Worm (Caenorhabditis elegans) whole organism, early embryonic: ENCODE measurements around the gene R09E10.6.

Experiments used
- ama-1 ChIP-seq: fragments of 150-350 bp; optimal IDR thresholded peaks from 2 replicates; lab custom pipeline; 2014
- sea-1 ChIP-seq: fragments of 200-800 bp; sonication (Bioruptor generic); conservative IDR thresholded peaks from 2 replicates; pipeline ENCODE4 v1.3.6; 2022; ENCODE audit warnings: missing genetic modification characterization, missing compliant biosample characterization

DNA sequence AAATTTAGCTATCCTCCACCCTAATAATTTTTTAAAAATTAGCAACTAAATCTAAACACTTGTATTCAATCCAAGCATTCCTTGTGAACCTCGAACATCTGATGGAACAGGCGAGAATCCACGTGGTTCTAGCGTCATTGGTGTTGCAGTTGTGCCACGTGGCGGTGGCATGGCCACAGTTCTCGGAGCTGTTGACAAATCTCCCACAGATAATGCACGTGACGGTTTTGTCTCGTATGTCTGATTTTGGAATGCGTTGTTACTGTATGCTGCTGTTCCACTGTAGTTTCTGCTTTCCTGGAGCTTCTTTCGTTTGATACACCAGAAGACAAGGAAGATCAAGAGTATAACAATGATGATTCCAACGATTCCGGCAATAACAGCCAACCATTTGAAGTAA lies 2.1 kb upstream of the R09E10.6 start:
- TF ChIP-seq ama-1 (lab: Kevin White, UChicago): no peak
- no peak for TF ChIP-seq sea-1 (GFP tag; lab: Robert Waterston, UW)
